Fruit fly (Drosophila melanogaster) whole organism, embryonic: Measurements from ENCODE around the gene tinc.
A peak's percentile ranks its signal among the peaks of the same experiment; 100 is the strongest.

Experiments used
- Bgb ChIP-seq: fragments of 200-800 bp; sonication (Bioruptor generic); IDR thresholded peaks from 2 replicates; pipeline ENCODE4 v1.3.6; 2022; ENCODE audit warnings: missing biosample characterization, missing genetic modification characterization; ENCODE audit not compliant: partially characterized antibody
- CG1024 ChIP-seq: fragments of 200-800 bp; sonication (Bioruptor generic); IDR thresholded peaks from 2 replicates; pipeline ENCODE4 v1.3.6; 2022; ENCODE audit warnings: missing biosample characterization, missing genetic modification characterization
- CG10431 ChIP-seq: fragments of 200-800 bp; sonication (Bioruptor generic); optimal IDR thresholded peaks from 3 replicates; lab custom pipeline; 2018; ENCODE audit warnings: missing biosample characterization, mild to moderate bottlenecking, missing genetic modification characterization
- CG11723 ChIP-seq: fragments of 200-800 bp; sonication (Bioruptor generic); optimal IDR thresholded peaks from 2 replicates; lab custom pipeline; 2017; ENCODE audit warnings: missing biosample characterization, mild to moderate bottlenecking, missing genetic modification characterization
- CG1233 ChIP-seq: fragments of 200-800 bp; sonication (Bioruptor generic); optimal IDR thresholded peaks from 4 replicates; lab custom pipeline; 2018; ENCODE audit warnings: missing biosample characterization, mild to moderate bottlenecking, missing genetic modification characterization
- CG13424 ChIP-seq: fragments of 200-800 bp; sonication (Bioruptor generic); optimal IDR thresholded peaks from 2 replicates; lab custom pipeline; 2019; ENCODE audit warnings: missing biosample characterization, mild to moderate bottlenecking, missing genetic modification characterization, moderate library complexity
- CG14441 ChIP-seq: fragments of 200-800 bp; sonication (Bioruptor generic); IDR thresholded peaks from 2 replicates; pipeline ENCODE4 v1.3.6; 2022; ENCODE audit warnings: missing biosample characterization, missing genetic modification characterization
- CG14860 ChIP-seq: fragments of 200-800 bp; sonication (Bioruptor generic); IDR thresholded peaks from 3 replicates; pipeline ENCODE4 v1.3.6; 2022; ENCODE audit warnings: missing biosample characterization, missing genetic modification characterization; ENCODE audit not compliant: partially characterized antibody
- CG15479 ChIP-seq: fragments of 200-800 bp; sonication (Bioruptor generic); optimal IDR thresholded peaks from 3 replicates; lab custom pipeline; 2019; ENCODE audit warnings: missing biosample characterization, mild to moderate bottlenecking, missing genetic modification characterization, moderate library complexity
- CG2875 ChIP-seq: fragments of 200-800 bp; sonication (Bioruptor generic); optimal IDR thresholded peaks from 2 replicates; lab custom pipeline; 2017; ENCODE audit warnings: missing biosample characterization, mild to moderate bottlenecking, missing genetic modification characterization, missing genetic modification reagents
- CG3407 ChIP-seq: fragments of 200-800 bp; sonication (Bioruptor generic); optimal IDR thresholded peaks from 2 replicates; lab custom pipeline; 2018; ENCODE audit warnings: missing biosample characterization, mild to moderate bottlenecking, missing genetic modification characterization
- CG4617 ChIP-seq: fragments of 200-800 bp; sonication (Bioruptor generic); optimal IDR thresholded peaks from 3 replicates; lab custom pipeline; 2016; ENCODE audit warnings: missing biosample characterization, missing genetic modification characterization, borderline replicate concordance
- CG5953 ChIP-seq: fragments of 200-800 bp; sonication (Bioruptor generic); IDR thresholded peaks from 2 replicates; pipeline ENCODE4 v1.3.6; 2022; ENCODE audit warnings: missing biosample characterization, missing genetic modification characterization
- D ChIP-seq, 2 experiments: fragments of 200-800 bp in 1 of 2; fragments of >200 bp in 1 of 2; sonication (Bioruptor generic) in 1 of 2; optimal IDR thresholded peaks; 2 replicates in 1 of 2; 3 replicates in 1 of 2; lab custom pipeline; 2017; ENCODE audit warnings: mild to moderate bottlenecking in 1 of 2, missing biosample characterization in 1 of 2, missing genetic modification characterization in 1 of 2, missing genetic modification reagents in 1 of 2
- Dfd ChIP-seq, 2 experiments: fragments of >200 bp; optimal IDR thresholded peaks; 2 replicates each; lab custom pipeline; 2017; ENCODE audit warnings: missing biosample characterization in 2 of 2, missing genetic modification characterization in 2 of 2
- Doc2 ChIP-seq: fragments of 200-800 bp; sonication (Bioruptor generic); IDR thresholded peaks from 2 replicates; pipeline ENCODE4 v1.3.6; 2022; ENCODE audit warnings: missing biosample characterization, missing genetic modification characterization
- Elba2 ChIP-seq: fragments of 200-800 bp; sonication (Bioruptor generic); optimal IDR thresholded peaks from 3 replicates; lab custom pipeline; 2016; ENCODE audit warnings: missing biosample characterization, missing genetic modification characterization
- Fer3 ChIP-seq: fragments of 200-800 bp; sonication (Bioruptor generic); optimal IDR thresholded peaks from 2 replicates; lab custom pipeline; 2018; ENCODE audit warnings: missing biosample characterization, mild to moderate bottlenecking, missing genetic modification characterization, moderate library complexity
- HmgD ChIP-seq: fragments of 200-800 bp; sonication (Bioruptor generic); optimal IDR thresholded peaks from 3 replicates; lab custom pipeline; 2016; ENCODE audit warnings: missing biosample characterization, missing genetic modification characterization
- Oli ChIP-seq: fragments of 200-800 bp; sonication (Bioruptor generic); optimal IDR thresholded peaks from 2 replicates; lab custom pipeline; 2018; ENCODE audit warnings: missing biosample characterization, mild to moderate bottlenecking, missing genetic modification characterization, moderate library complexity
- Ptx1 ChIP-seq: fragments of 200-800 bp; sonication (Bioruptor generic); IDR thresholded peaks from 2 replicates; pipeline ENCODE4 v1.3.6; 2022; ENCODE audit warnings: missing biosample characterization, missing genetic modification characterization
- Tbp ChIP-seq: fragments of >200 bp; optimal IDR thresholded peaks from 2 replicates; lab custom pipeline; 2018; ENCODE audit warnings: missing biosample characterization, missing genetic modification characterization
- Xbp1 ChIP-seq: fragments of 200-800 bp; sonication (Bioruptor generic); optimal IDR thresholded peaks from 3 replicates; lab custom pipeline; 2016; ENCODE audit warnings: missing biosample characterization, mild to moderate bottlenecking, missing genetic modification characterization
- bowl ChIP-seq: fragments of 200-800 bp; sonication (Bioruptor generic); IDR thresholded peaks from 2 replicates; pipeline ENCODE4 v1.3.6; 2022; ENCODE audit warnings: missing biosample characterization, missing genetic modification characterization
- btn ChIP-seq: fragments of 200-800 bp; sonication (Bioruptor generic); optimal IDR thresholded peaks from 2 replicates; lab custom pipeline; 2016; ENCODE audit warnings: missing biosample characterization, missing genetic modification characterization
- cad ChIP-seq: fragments of >200 bp; optimal IDR thresholded peaks from 2 replicates; lab custom pipeline; 2017; ENCODE audit warnings: missing biosample characterization, missing genetic modification characterization
- cato ChIP-seq: fragments of 200-800 bp; sonication (Bioruptor generic); optimal IDR thresholded peaks from 2 replicates; lab custom pipeline; 2016; ENCODE audit warnings: missing biosample characterization, missing genetic modification characterization, borderline replicate concordance
- chn ChIP-seq: fragments of 200-800 bp; sonication (Bioruptor generic); optimal IDR thresholded peaks from 2 replicates; lab custom pipeline; 2016; ENCODE audit warnings: missing biosample characterization, missing genetic modification characterization
- da ChIP-seq: fragments of 200-800 bp; sonication (Bioruptor generic); optimal IDR thresholded peaks from 2 replicates; lab custom pipeline; 2016; ENCODE audit warnings: missing biosample characterization, missing genetic modification characterization
- danr ChIP-seq: fragments of 200-800 bp; sonication (Bioruptor generic); IDR thresholded peaks from 2 replicates; pipeline ENCODE4 v1.3.6; 2022; ENCODE audit warnings: missing biosample characterization, missing genetic modification characterization
- en ChIP-seq: fragments of 200-800 bp; sonication (Bioruptor generic); optimal IDR thresholded peaks from 2 replicates; lab custom pipeline; 2016; ENCODE audit warnings: missing biosample characterization, missing genetic modification characterization
- fd64A ChIP-seq: fragments of 200-800 bp; sonication (Bioruptor generic); optimal IDR thresholded peaks from 3 replicates; lab custom pipeline; 2018; ENCODE audit warnings: missing biosample characterization, mild to moderate bottlenecking, missing genetic modification characterization
- ftz-f1 ChIP-seq: fragments of 200-800 bp; sonication (Bioruptor generic); optimal IDR thresholded peaks from 2 replicates; lab custom pipeline; 2016; ENCODE audit warnings: missing biosample characterization, missing genetic modification characterization
- fu2 ChIP-seq: fragments of 200-800 bp; sonication (Bioruptor generic); optimal IDR thresholded peaks from 2 replicates; lab custom pipeline; 2016; ENCODE audit warnings: missing biosample characterization, missing genetic modification characterization
- gce ChIP-seq: fragments of 200-800 bp; sonication (Bioruptor generic); IDR thresholded peaks from 3 replicates; pipeline ENCODE4 v1.3.6; 2022; ENCODE audit warnings: missing biosample characterization, missing genetic modification characterization
- gsb ChIP-seq: fragments of 200-800 bp; sonication (Bioruptor generic); IDR thresholded peaks from 2 replicates; pipeline ENCODE4 v1.3.6; 2022; ENCODE audit warnings: missing biosample characterization, missing genetic modification characterization
- hth ChIP-seq: fragments of >200 bp; optimal IDR thresholded peaks from 2 replicates; lab custom pipeline; 2017; ENCODE audit warnings: inconsistent platforms
- nau ChIP-seq: fragments of 200-800 bp; sonication (Bioruptor generic); optimal IDR thresholded peaks from 3 replicates; lab custom pipeline; 2017; ENCODE audit warnings: missing biosample characterization, mild to moderate bottlenecking, missing genetic modification characterization, missing genetic modification reagents
- phol ChIP-seq: fragments of 200-800 bp; sonication (Bioruptor generic); optimal IDR thresholded peaks from 3 replicates; lab custom pipeline; 2018; ENCODE audit warnings: missing biosample characterization, mild to moderate bottlenecking, missing genetic modification characterization, moderate library complexity
- pita ChIP-seq: fragments of 200-800 bp; sonication (Bioruptor generic); optimal IDR thresholded peaks from 2 replicates; lab custom pipeline; 2017; ENCODE audit warnings: missing biosample characterization, mild to moderate bottlenecking, missing genetic modification characterization
- prd ChIP-seq, 3 experiments: fragments of >200 bp in 2 of 3; fragments of 200-800 bp in 1 of 3; sonication (Bioruptor generic) in 1 of 3; optimal IDR thresholded peaks in 2 of 3; IDR thresholded peaks in 1 of 3; 2 replicates in 2 of 3; 3 replicates in 1 of 3; pipeline versions ENCODE4 v1.3.6 to Lab custom; 2017 to 2022; ENCODE audit warnings: missing biosample characterization in 1 of 3, missing genetic modification characterization in 1 of 3
- pzg ChIP-seq: fragments of 200-800 bp; sonication (Bioruptor generic); optimal IDR thresholded peaks from 3 replicates; lab custom pipeline; 2018; ENCODE audit warnings: missing biosample characterization, mild to moderate bottlenecking, missing genetic modification characterization, moderate library complexity
- sim ChIP-seq: fragments of 200-800 bp; sonication (Bioruptor generic); IDR thresholded peaks from 2 replicates; pipeline ENCODE4 v1.3.6; 2022; ENCODE audit warnings: missing biosample characterization, missing genetic modification characterization
- sima ChIP-seq: fragments of 200-800 bp; sonication (Bioruptor generic); optimal IDR thresholded peaks from 2 replicates; lab custom pipeline; 2016; ENCODE audit warnings: missing biosample characterization, missing genetic modification characterization
- slbo ChIP-seq: fragments of 200-800 bp; sonication (Bioruptor generic); IDR thresholded peaks from 2 replicates; pipeline ENCODE4 v1.3.6; 2022; ENCODE audit warnings: missing biosample characterization, missing genetic modification characterization
- slp2 ChIP-seq: fragments of 200-800 bp; sonication (Bioruptor generic); optimal IDR thresholded peaks from 2 replicates; lab custom pipeline; 2016; ENCODE audit warnings: missing biosample characterization, missing genetic modification characterization
- sr ChIP-seq: fragments of 200-800 bp; sonication (Bioruptor generic); IDR thresholded peaks from 3 replicates; pipeline ENCODE4 v1.3.6; 2022; ENCODE audit warnings: missing biosample characterization, missing genetic modification characterization
- toy ChIP-seq: fragments of 200-800 bp; sonication (Bioruptor generic); IDR thresholded peaks from 2 replicates; pipeline ENCODE4 v1.3.6; 2022; ENCODE audit warnings: missing biosample characterization, missing genetic modification characterization
- trem ChIP-seq: fragments of 200-800 bp; optimal IDR thresholded peaks from 3 replicates; lab custom pipeline; 2019; ENCODE audit warnings: missing biosample characterization, mild to moderate bottlenecking, missing genetic modification characterization, moderate library complexity
- wdn ChIP-seq: fragments of 200-800 bp; sonication (Bioruptor generic); IDR thresholded peaks from 2 replicates; pipeline ENCODE4 v1.3.6; 2022; ENCODE audit warnings: missing biosample characterization, missing genetic modification characterization

The tinc gene

dm6 chr3R:17781371-17781770 is 30.0 kb upstream of the tinc start (continued):
- peak; percentile 49; the same call in 1 of the 3 replicates for TF ChIP-seq sr
- peak; percentile 60 for TF ChIP-seq chn (GFP tag; lab: Kevin White, UChicago)
- TF ChIP-seq en (GFP tag; lab: Kevin White, UChicago) = peak; percentile 64
- TF ChIP-seq pzg (GFP tag; lab: Kevin White, UChicago) = no peak
- no peak for TF ChIP-seq CG15479 (GFP tag; lab: Kevin White, UChicago)
- TF ChIP-seq Oli (tag; lab: Kevin White, UChicago) = peak; percentile 79
- peak; percentile 26 for TF ChIP-seq da (GFP tag; lab: Kevin White, UChicago)
- peak; percentile 48; the same call in 1 of the 2 replicates for TF ChIP-seq toy (GFP tag; lab: Robert Waterston, UW)
- TF ChIP-seq CG13424 (tag; lab: Kevin White, UChicago) = peak; percentile 88
- TF ChIP-seq HmgD (GFP tag; lab: Kevin White, UChicago) = peak; percentile 9
- no peak for TF ChIP-seq pita (GFP tag; lab: Kevin White, UChicago)
- peak; percentile 54 for TF ChIP-seq btn (GFP tag; lab: Kevin White, UChicago)
- TF ChIP-seq cad = no peak
- peak; percentile 6 for TF ChIP-seq fd64A (GFP tag; lab: Kevin White, UChicago)
- peak; percentile 53 for TF ChIP-seq CG1233 (GFP tag; lab: Kevin White, UChicago)
- peak; percentile 90 for TF ChIP-seq Ptx1 (GFP tag; lab: Robert Waterston, UW)
- peak; percentile 73 for TF ChIP-seq Fer3
- TF ChIP-seq nau (GFP tag; lab: Kevin White, UChicago) = peak; percentile 54
- TF ChIP-seq CG4617 (GFP tag; lab: Kevin White, UChicago) = peak; percentile 4
- TF ChIP-seq CG3407 (GFP tag; lab: Kevin White, UChicago) = peak; percentile 61
- TF ChIP-seq wdn (GFP tag; lab: Robert Waterston, UW) = peak; percentile 78
- TF ChIP-seq Bgb (GFP tag; lab: Robert Waterston, UW) = no peak
- TF ChIP-seq sim = 0 out of 2 replicates have a peak, but pooled peaks have one; percentile 23
- TF ChIP-seq prd (optimal IDR thresholded peaks at IDR 0.05; lab: Kevin White, UChicago) = no peak
- peak; percentile 90 for TF ChIP-seq prd (GFP tag; IDR thresholded peaks at IDR 0.05; lab: Robert Waterston, UW)
- no peak for TF ChIP-seq Elba2 (GFP tag; lab: Kevin White, UChicago)
- TF ChIP-seq phol (tag; lab: Kevin White, UChicago) = peak; percentile 82
- peak; percentile 83 for TF ChIP-seq gsb (GFP tag; lab: Robert Waterston, UW)
- TF ChIP-seq bowl (GFP tag; lab: Robert Waterston, UW) = no peak
- TF ChIP-seq slp2 (GFP tag; lab: Kevin White, UChicago) = peak; percentile 59
- peak; percentile 65 for TF ChIP-seq CG2875 (GFP tag; lab: Kevin White, UChicago)
- TF ChIP-seq hth (lab: Kevin White, UChicago) = no peak
- TF ChIP-seq cato (GFP tag; lab: Kevin White, UChicago) = peak; percentile 24
- TF ChIP-seq ftz-f1 (GFP tag; lab: Kevin White, UChicago) = no peak
- no peak for TF ChIP-seq Tbp (GFP tag; lab: Kevin White, UChicago)
- TF ChIP-seq CG11723 (GFP tag; lab: Kevin White, UChicago) = peak; percentile 54
- no peak for TF ChIP-seq Dfd (GFP tag; optimal IDR thresholded peaks at IDR 0.05; lab: Kevin White, UChicago)
- TF ChIP-seq D (optimal IDR thresholded peaks at IDR 0.05; lab: Kevin White, UChicago) = no peak
- peak; percentile 59 for TF ChIP-seq D (GFP tag; optimal IDR thresholded peaks at IDR 0.05; lab: Kevin White, UChicago)
- no peak for TF ChIP-seq CG14860 (GFP tag; lab: Robert Waterston, UW)
- TF ChIP-seq CG14441 = peak; percentile 89
- peak; percentile 34 for TF ChIP-seq trem
- TF ChIP-seq Xbp1 = peak; percentile 79
- peak; percentile 39; the same call in 1 of the 2 replicates for TF ChIP-seq Doc2
- TF ChIP-seq slbo (GFP tag; lab: Robert Waterston, UW) = peak; percentile 86
- TF ChIP-seq CG5953 (GFP tag; lab: Robert Waterston, UW) = peak; percentile 84
- peak; percentile 60; the same call in 1 of the 2 replicates for TF ChIP-seq danr (GFP tag; lab: Robert Waterston, UW)
- peak; percentile 48 for TF ChIP-seq fu2
- TF ChIP-seq CG1024 = peak; percentile 66
- TF ChIP-seq sima (GFP tag; lab: Kevin White, UChicago) = peak; percentile 26
- TF ChIP-seq CG10431 (GFP tag; lab: Kevin White, UChicago) = peak; percentile 8
- TF ChIP-seq gce (GFP tag; lab: Robert Waterston, UW) = peak; percentile 76; the same call in 2 of the 3 replicates
